Worm (Caenorhabditis elegans): ENCODE measurements around the gene cla-1.

cla-1 gene

ce11 chrIV:7580062-7580614 lies 8.6 kb upstream of the cla-1 start, which contains the start of the genes cec-5 and nol-10:
Gene cec-5 (minus strand): TSS chrIV:7580112.
Gene nol-10 (plus strand): TSS chrIV:7580597.
- TF ChIP-seq ztf-29 (GFP tag; IDR thresholded peaks at IDR 0.05), result no peak
- TF ChIP-seq flt-1 (GFP tag; IDR thresholded peaks at IDR 0.05), result peak; percentile 45; the same call in 1 of the 2 replicates
- no peak for TF ChIP-seq T22C8.4 (GFP tag; IDR thresholded peaks at IDR 0.05)
- TF ChIP-seq ref-1 (GFP tag; conservative IDR thresholded peaks at IDR 0.05), result no peak
- TF ChIP-seq cog-1 (tag; optimal IDR thresholded peaks at IDR 0.05), result peak; percentile 70
- no peak for TF ChIP-seq klf-2 (GFP tag; conservative IDR thresholded peaks at IDR 0.05)

DNA sequence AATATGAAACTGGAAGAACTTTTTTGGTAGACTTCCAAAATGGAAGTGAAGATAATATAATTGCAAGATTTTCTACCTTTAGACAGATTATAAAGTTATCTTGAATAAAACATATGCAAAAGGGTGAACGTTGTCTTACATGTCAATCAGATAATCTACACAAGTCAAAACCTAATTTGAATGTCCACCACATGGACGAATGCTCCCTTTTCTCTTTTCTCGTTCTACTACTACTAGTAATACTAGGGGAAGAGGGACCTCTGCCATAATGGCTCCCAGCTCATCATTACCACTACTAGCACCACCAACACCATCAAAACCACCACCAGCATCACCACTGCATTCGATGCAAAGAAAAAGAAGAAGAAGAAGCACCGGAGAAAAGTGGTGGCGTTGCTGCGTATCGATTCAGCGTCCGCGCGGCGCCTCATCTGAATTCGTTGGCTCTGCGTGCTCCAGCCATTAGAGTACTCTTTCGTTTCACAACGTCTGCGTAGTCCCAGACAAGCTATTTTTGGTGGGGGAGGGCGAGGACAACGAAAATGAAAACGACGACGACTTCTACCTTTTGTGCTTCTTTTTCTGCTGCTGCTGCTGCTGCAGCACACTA lies 3.4 kb upstream of the cla-1 start:
- no peak for TF ChIP-seq klf-2 (GFP tag; conservative IDR thresholded peaks at IDR 0.05)
- TF ChIP-seq med-1 (GFP tag; optimal IDR thresholded peaks at IDR 0.05; ENCODE audit: insufficient read depth), result no peak
- no peak for TF ChIP-seq ref-1 (GFP tag; conservative IDR thresholded peaks at IDR 0.05)
- no peak for TF ChIP-seq ztf-29 (GFP tag; IDR thresholded peaks at IDR 0.05)
- no peak for TF ChIP-seq T22C8.4 (GFP tag; IDR thresholded peaks at IDR 0.05)
- TF ChIP-seq flt-1 (GFP tag; IDR thresholded peaks at IDR 0.05), result no peak
- TF ChIP-seq ztf-23 (GFP tag; IDR thresholded peaks at IDR 0.05), result no peak
- TF ChIP-seq cog-1 (tag; optimal IDR thresholded peaks at IDR 0.05), result no peak
- TF ChIP-seq tab-1 (GFP tag; IDR thresholded peaks at IDR 0.05), result no peak

ce11 chrIV:7586972-7587371 lies 1.8 kb upstream of the cla-1 start:
- TF ChIP-seq flt-1 (GFP tag; IDR thresholded peaks at IDR 0.05), result no peak
- no peak for TF ChIP-seq T22C8.4 (GFP tag; IDR thresholded peaks at IDR 0.05)
- TF ChIP-seq tab-1 (GFP tag; IDR thresholded peaks at IDR 0.05), result no peak
- TF ChIP-seq ztf-29 (GFP tag; IDR thresholded peaks at IDR 0.05), result no peak
- TF ChIP-seq cog-1 (tag; optimal IDR thresholded peaks at IDR 0.05), result no peak
- no peak for TF ChIP-seq ztf-23 (GFP tag; IDR thresholded peaks at IDR 0.05)
- TF ChIP-seq klf-2 (GFP tag; conservative IDR thresholded peaks at IDR 0.05), result no peak
- no peak for TF ChIP-seq ref-1 (GFP tag; conservative IDR thresholded peaks at IDR 0.05)
- no peak for TF ChIP-seq med-1 (GFP tag; optimal IDR thresholded peaks at IDR 0.05; ENCODE audit: insufficient read depth)

- TF ChIP-seq T22C8.4 (GFP tag; IDR thresholded peaks at IDR 0.05), result no peak
- TF ChIP-seq klf-2 (GFP tag; conservative IDR thresholded peaks at IDR 0.05), result no peak
- no peak for TF ChIP-seq ref-1 (GFP tag; conservative IDR thresholded peaks at IDR 0.05)
- TF ChIP-seq tab-1 (GFP tag; IDR thresholded peaks at IDR 0.05), result no peak
- TF ChIP-seq flt-1 (GFP tag; IDR thresholded peaks at IDR 0.05), result no peak
- TF ChIP-seq ztf-23 (GFP tag; IDR thresholded peaks at IDR 0.05), result no peak
- no peak for TF ChIP-seq med-1 (GFP tag; optimal IDR thresholded peaks at IDR 0.05; ENCODE audit: insufficient read depth)
- no peak for TF ChIP-seq ztf-29 (GFP tag; IDR thresholded peaks at IDR 0.05)
- TF ChIP-seq cog-1 (tag; optimal IDR thresholded peaks at IDR 0.05), result no peak
Observed at ce11 chrIV:7605413-7605812, 16.7 kb downstream of the cla-1 start.

DNA sequence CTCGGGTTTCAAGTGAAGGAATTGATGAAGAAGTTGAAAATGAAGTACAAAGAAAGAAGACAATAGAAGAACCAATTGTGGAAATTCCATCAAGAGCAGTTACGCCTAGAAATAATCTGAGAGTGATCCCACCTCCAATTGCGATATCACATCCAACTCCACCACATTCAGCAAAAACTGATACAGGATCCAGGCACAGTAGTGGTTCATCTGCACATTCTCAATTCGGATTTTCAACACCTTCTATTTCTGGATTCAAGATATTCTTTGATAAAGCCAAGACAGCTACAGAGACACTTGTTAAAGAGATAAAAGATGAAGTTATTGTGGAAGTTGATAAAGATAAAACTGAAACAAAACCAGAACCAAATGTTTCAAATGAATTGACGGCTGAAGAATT lies 19.4 kb downstream of the cla-1 start:
- no peak for TF ChIP-seq ref-1 (GFP tag; conservative IDR thresholded peaks at IDR 0.05)
- no peak for TF ChIP-seq T22C8.4 (GFP tag; IDR thresholded peaks at IDR 0.05)
- no peak for TF ChIP-seq med-1 (GFP tag; optimal IDR thresholded peaks at IDR 0.05; ENCODE audit: insufficient read depth)
- TF ChIP-seq cog-1 (tag; optimal IDR thresholded peaks at IDR 0.05), result no peak
- TF ChIP-seq klf-2 (GFP tag; conservative IDR thresholded peaks at IDR 0.05), result no peak
- no peak for TF ChIP-seq ztf-29 (GFP tag; IDR thresholded peaks at IDR 0.05)
- no peak for TF ChIP-seq ztf-23 (GFP tag; IDR thresholded peaks at IDR 0.05)
- TF ChIP-seq tab-1 (GFP tag; IDR thresholded peaks at IDR 0.05), result no peak
- TF ChIP-seq flt-1 (GFP tag; IDR thresholded peaks at IDR 0.05), result no peak

- TF ChIP-seq T22C8.4 (GFP tag; IDR thresholded peaks at IDR 0.05) (no peak), cog-1 (tag; optimal IDR thresholded peaks at IDR 0.05) (no peak), med-1 (GFP tag; optimal IDR thresholded peaks at IDR 0.05; ENCODE audit: insufficient read depth) (no peak), klf-2 (GFP tag; conservative IDR thresholded peaks at IDR 0.05) (no peak), ztf-23 (GFP tag; IDR thresholded peaks at IDR 0.05) (0 out of 2 replicates have a peak, but pooled peaks have one; percentile 23), ref-1 (GFP tag; conservative IDR thresholded peaks at IDR 0.05) (no peak), ztf-29 (GFP tag; IDR thresholded peaks at IDR 0.05) (no peak)
Observed at ce11 chrIV:7611396-7611795, 22.7 kb downstream of the cla-1 start.

DNA sequence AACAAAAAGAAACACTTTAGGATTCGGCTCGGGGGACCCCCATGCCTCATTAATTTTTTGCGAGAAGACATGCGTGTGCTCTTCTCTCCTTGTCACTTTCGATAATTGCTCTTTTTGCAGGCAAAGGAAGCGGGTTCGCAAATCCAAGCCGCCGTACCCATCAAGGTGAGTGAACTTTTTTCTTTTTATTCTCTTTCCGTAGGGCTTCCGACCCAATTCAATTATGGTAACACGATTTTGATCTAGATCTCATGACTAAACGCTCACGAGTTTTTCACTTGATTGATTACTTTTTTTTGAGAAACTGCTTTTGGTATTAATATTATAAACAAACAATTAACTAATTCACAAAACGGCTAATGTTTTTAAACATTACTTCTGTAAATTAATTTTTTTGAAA lies 23.8 kb downstream of the cla-1 start:
- TF ChIP-seq ztf-29 (GFP tag; IDR thresholded peaks at IDR 0.05) (no peak), ref-1 (GFP tag; conservative IDR thresholded peaks at IDR 0.05) (no peak), flt-1 (GFP tag; IDR thresholded peaks at IDR 0.05) (no peak), tab-1 (GFP tag; IDR thresholded peaks at IDR 0.05) (no peak), med-1 (GFP tag; optimal IDR thresholded peaks at IDR 0.05; ENCODE audit: insufficient read depth) (no peak), ztf-23 (GFP tag; IDR thresholded peaks at IDR 0.05) (no peak), T22C8.4 (GFP tag; IDR thresholded peaks at IDR 0.05) (no peak), cog-1 (tag; optimal IDR thresholded peaks at IDR 0.05) (no peak), klf-2 (GFP tag; conservative IDR thresholded peaks at IDR 0.05) (no peak)

DNA sequence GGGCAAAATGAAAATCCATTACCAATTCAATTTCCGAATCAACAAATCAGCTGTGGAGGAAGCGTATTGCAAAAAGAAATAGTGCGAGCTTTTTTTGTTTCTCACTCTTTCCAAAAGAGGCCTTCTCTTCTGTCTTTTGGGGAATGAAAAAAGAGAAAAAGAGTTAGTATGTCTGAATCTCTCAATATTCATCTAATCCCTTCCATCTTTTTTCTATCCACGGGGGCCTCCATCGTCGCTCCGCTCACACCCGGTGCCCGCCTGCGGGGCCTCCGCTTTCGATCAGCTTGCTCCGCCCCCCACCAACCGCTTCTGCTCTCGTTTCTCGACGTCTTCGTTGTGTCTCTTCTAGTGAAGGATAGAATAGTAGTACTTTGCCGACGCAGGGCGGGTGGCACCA lies 30.5 kb downstream of the cla-1 start:
- no peak for TF ChIP-seq cog-1 (tag; optimal IDR thresholded peaks at IDR 0.05)
- no peak for TF ChIP-seq ref-1 (GFP tag; conservative IDR thresholded peaks at IDR 0.05)
- TF ChIP-seq ztf-23 (GFP tag; IDR thresholded peaks at IDR 0.05), result no peak
- no peak for TF ChIP-seq flt-1 (GFP tag; IDR thresholded peaks at IDR 0.05)
- no peak for TF ChIP-seq med-1 (GFP tag; optimal IDR thresholded peaks at IDR 0.05; ENCODE audit: insufficient read depth)
- no peak for TF ChIP-seq T22C8.4 (GFP tag; IDR thresholded peaks at IDR 0.05)
- TF ChIP-seq ztf-29 (GFP tag; IDR thresholded peaks at IDR 0.05), result no peak
- TF ChIP-seq tab-1 (GFP tag; IDR thresholded peaks at IDR 0.05), result no peak
- no peak for TF ChIP-seq klf-2 (GFP tag; conservative IDR thresholded peaks at IDR 0.05)

DNA sequence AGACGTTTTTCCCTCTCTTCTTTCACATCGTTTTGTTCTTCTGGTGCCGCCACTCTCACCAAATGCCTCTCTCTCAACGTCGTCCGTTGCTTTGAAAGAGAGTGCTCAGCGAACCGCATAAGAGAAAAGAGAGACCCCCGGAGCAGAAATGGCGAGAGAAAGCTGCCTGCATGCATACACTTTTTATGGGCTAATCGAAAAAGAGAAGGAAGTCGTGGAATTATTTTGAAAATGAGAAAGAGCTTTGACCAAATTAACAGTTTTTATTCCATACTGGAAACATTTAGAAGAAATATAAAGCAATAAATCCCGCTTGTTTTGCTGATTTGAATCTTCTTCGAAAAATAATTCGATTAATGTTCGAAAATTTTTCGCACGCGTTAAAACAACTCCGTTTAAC lies 31.7 kb downstream of the cla-1 start:
- TF ChIP-seq tab-1 (GFP tag; IDR thresholded peaks at IDR 0.05) (no peak), ztf-23 (GFP tag; IDR thresholded peaks at IDR 0.05) (no peak), cog-1 (tag; optimal IDR thresholded peaks at IDR 0.05) (no peak), klf-2 (GFP tag; conservative IDR thresholded peaks at IDR 0.05) (no peak), ztf-29 (GFP tag; IDR thresholded peaks at IDR 0.05) (no peak), med-1 (GFP tag; optimal IDR thresholded peaks at IDR 0.05; ENCODE audit: insufficient read depth) (no peak), T22C8.4 (GFP tag; IDR thresholded peaks at IDR 0.05) (no peak), flt-1 (GFP tag; IDR thresholded peaks at IDR 0.05) (no peak), ref-1 (GFP tag; conservative IDR thresholded peaks at IDR 0.05) (no peak)

All from whole organism, midembryonic.